Worm (Caenorhabditis elegans) whole organism, young adult: ENCODE measurements around the gene gst-1.

Source experiments
- aptf-3 ChIP-seq: fragments of 200-800 bp; sonication (Bioruptor generic); IDR thresholded peaks from 2 replicates; pipeline ENCODE4 v1.3.6; 2022; ENCODE audit warnings: missing genetic modification characterization, missing compliant biosample characterization
- athp-1 ChIP-seq: sonication (generic microtip); optimal IDR thresholded peaks from 2 replicates; lab custom pipeline; 2017; ENCODE audit warnings: mild to moderate bottlenecking, missing genetic modification characterization, missing compliant biosample characterization
- bed-2 ChIP-seq: fragments of 200-800 bp; sonication (Bioruptor generic); IDR thresholded peaks from 2 replicates; pipeline ENCODE4 v1.3.6; 2022; ENCODE audit warnings: missing genetic modification reagents, missing genetic modification characterization, missing compliant biosample characterization
- dpl-1 ChIP-seq: fragments of 150-350 bp; optimal IDR thresholded peaks from 2 replicates; lab custom pipeline; 2014; ENCODE audit warnings: missing biosample characterization, missing genetic modification reagents, missing genetic modification characterization
- ets-4 ChIP-seq: fragments of 200-800 bp; sonication (Bioruptor generic); optimal IDR thresholded peaks from 2 replicates; lab custom pipeline; 2018; ENCODE audit warnings: mild to moderate bottlenecking, missing genetic modification characterization, missing compliant biosample characterization
- madf-8 ChIP-seq: fragments of 200-800 bp; sonication (Bioruptor generic); conservative IDR thresholded peaks from 2 replicates; pipeline ENCODE4 v1.3.6; 2022; ENCODE audit warnings: missing genetic modification reagents, missing genetic modification characterization, missing compliant biosample characterization
- snpc-1.3 ChIP-seq: sonication (generic microtip); optimal IDR thresholded peaks from 2 replicates; lab custom pipeline; 2017; ENCODE audit warnings: missing genetic modification characterization, mild to moderate bottlenecking, missing compliant biosample characterization, antibody characterized with exemption, moderate library complexity, missing genotype, missing genetic modification reagents; ENCODE audit not compliant: insufficient read depth
- somi-1 ChIP-seq: fragments of 200-800 bp; sonication (Bioruptor generic); optimal IDR thresholded peaks from 2 replicates; lab custom pipeline; 2018; ENCODE audit warnings: mild to moderate bottlenecking, missing genetic modification characterization, missing compliant biosample characterization
- unc-62 ChIP-seq: fragments of 150-350 bp; optimal IDR thresholded peaks from 2 replicates; lab custom pipeline; 2014; ENCODE audit warnings: missing biosample characterization, missing genetic modification reagents, missing genetic modification characterization
- zfh-2 ChIP-seq: fragments of 200-800 bp; sonication (Bioruptor generic); conservative IDR thresholded peaks from 2 replicates; pipeline ENCODE4 v1.3.6; 2022; ENCODE audit warnings: missing genetic modification reagents, missing genetic modification characterization, missing compliant biosample characterization

- TF ChIP-seq somi-1, result no peak
- no peak for TF ChIP-seq unc-62 (GFP tag; lab: Kevin White, UChicago)
- TF ChIP-seq athp-1, result no peak
- TF ChIP-seq dpl-1 (GFP tag; lab: Kevin White, UChicago), result no peak
- TF ChIP-seq madf-8 (GFP tag; lab: Robert Waterston, UW), result no peak
- no peak for TF ChIP-seq snpc-1.3 (tag; lab: Kevin White, UChicago)
- TF ChIP-seq ets-4 (GFP tag; lab: Kevin White, UChicago), result no peak
- no peak for TF ChIP-seq zfh-2 (GFP tag; lab: Robert Waterston, UW)
- TF ChIP-seq aptf-3, result no peak
- TF ChIP-seq bed-2 (GFP tag; lab: Robert Waterston, UW), result no peak
Measured at ce11 chrIII:9084329-9084728, 25.2 kb downstream of the gst-1 start.
